Fruit fly (Drosophila melanogaster) Kc167 (cell line): Measurements from ENCODE around the gene CG3062.

Source experiments
- h ChIP-seq: fragments of >200 bp; optimal IDR thresholded peaks from 3 replicates; lab custom pipeline; 2018; ENCODE audit warnings: missing external identifiers
- psq ChIP-seq: fragments of >200 bp; optimal IDR thresholded peaks from 2 replicates; lab custom pipeline; 2017; ENCODE audit warnings: missing external identifiers
- ttk ChIP-seq: sonication (Bioruptor generic); optimal IDR thresholded peaks from 2 replicates; lab custom pipeline; 2017; ENCODE audit warnings: missing external identifiers

- no peak for TF ChIP-seq h
- TF ChIP-seq ttk (lab: Kevin White, UChicago) = no peak
- no peak for TF ChIP-seq psq (lab: Kevin White, UChicago)
Observed at dm6 chrX:4691226-4691625, 46.6 kb upstream of the CG3062 start.
